Worm (Caenorhabditis elegans): ENCODE results near the gene sas-6.

The sas-6 gene

DNA sequence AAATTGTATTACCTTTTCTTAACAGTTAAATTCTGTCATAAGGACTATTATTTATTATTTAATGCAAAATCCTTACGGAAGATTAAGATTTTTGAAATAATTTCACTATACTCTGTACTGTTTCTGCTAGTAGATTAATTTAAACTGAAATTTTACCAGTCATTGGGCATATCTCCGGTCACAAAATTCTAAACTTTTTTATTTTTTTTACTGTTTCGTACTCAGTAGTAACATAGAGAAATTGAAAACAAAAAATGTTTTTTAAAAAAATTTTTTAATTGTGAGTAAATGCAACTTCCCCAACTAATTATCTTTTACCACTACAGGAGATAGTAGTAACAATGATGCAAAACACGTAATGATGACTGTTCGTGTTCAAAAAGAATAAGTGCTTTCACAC, 49.8 kb upstream of the sas-6 start:
- TF ChIP-seq snpc-4 (GFP tag; optimal IDR thresholded peaks at IDR 0.05) = no peak
- TF ChIP-seq snpc-4 (tag; optimal IDR thresholded peaks at IDR 0.05) = peak in 1 of 4 experiments; percentile 12
- TF ChIP-seq madf-6 (GFP tag; IDR thresholded peaks at IDR 0.05) = no peak
- peak; percentile 58; the same call in 1 of the 2 replicates for TF ChIP-seq attf-6 (GFP tag; IDR thresholded peaks at IDR 0.05)
- TF ChIP-seq hlh-12 (tag; optimal IDR thresholded peaks at IDR 0.05) = no peak
- no peak for TF ChIP-seq chd-7 (tag; optimal IDR thresholded peaks at IDR 0.05)

DNA sequence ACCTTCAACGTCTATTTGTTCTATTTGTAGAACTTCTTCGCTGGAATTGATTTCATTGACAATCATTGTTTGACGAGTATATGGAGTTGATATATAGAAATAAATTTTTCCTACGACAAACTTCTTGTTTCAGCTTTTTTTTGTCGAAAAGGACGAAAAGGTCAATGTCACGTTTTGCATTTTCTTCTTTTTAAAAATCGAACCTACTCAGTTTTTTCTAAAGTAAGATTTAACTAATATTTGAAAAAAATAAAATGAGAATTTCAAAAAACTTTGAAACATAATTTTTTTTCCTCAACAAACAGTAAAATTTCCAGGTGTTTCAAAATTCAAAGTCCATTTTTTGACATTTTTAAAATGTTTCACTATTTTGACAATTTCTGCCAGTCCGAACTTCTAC, 47.8 kb upstream of the sas-6 start, which contains the start of gene H08M01.1:
H08M01.1 (minus strand) TSS at position 101 of the 400 bp plus-strand sequence.
- TF ChIP-seq F39B2.1 (GFP tag; IDR thresholded peaks at IDR 0.05) = no peak
- TF ChIP-seq lir-1 (GFP tag; conservative IDR thresholded peaks at IDR 0.05) = no peak
- no peak for TF ChIP-seq zfh-2 (GFP tag; conservative IDR thresholded peaks at IDR 0.05)

DNA sequence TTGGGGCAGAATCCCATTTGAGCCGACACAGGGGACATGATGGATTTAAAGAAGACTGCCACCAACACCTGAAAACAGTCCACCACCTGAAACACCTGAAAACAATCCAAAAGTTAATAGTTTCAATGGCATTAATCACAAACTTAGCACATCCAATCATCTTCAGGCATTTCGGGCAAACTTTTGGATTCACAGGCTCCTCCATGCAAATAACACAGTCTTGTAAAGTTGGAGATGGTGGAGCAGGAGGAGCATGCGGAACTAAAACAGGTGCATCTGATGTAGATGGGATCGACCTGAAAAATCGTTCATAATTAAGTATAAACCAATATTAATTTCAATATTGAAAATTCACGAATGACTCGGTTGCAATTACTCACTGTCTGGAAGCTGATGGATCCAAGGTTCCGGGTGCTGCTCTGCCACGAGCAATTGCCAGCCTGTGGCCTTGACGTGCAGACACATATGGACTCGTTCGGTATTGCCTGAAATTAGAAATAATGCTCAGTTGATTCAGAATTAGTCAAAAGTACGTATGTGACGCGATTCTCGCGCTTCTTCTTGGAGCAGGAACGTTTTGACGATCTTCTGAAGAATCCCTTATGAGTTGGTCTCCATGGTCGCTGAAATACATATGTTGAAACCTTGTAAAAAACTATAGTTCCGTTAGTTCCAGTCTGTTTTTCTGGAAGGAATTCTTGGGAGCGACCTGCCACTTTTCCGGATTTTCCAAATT, 46.0 kb upstream of the sas-6 start:
- TF ChIP-seq lin-54 (GFP tag; optimal IDR thresholded peaks at IDR 0.05) = no peak
- no peak for TF ChIP-seq Y53F4B.3 (GFP tag; IDR thresholded peaks at IDR 0.05)
- no peak for TF ChIP-seq ekl-4 (GFP tag; IDR thresholded peaks at IDR 0.05)
- no peak for TF ChIP-seq rcor-1 (GFP tag; IDR thresholded peaks at IDR 0.05)
- no peak for TF ChIP-seq mel-28 (tag; optimal IDR thresholded peaks at IDR 0.05; ENCODE audit: borderline replicate concordance)
- TF ChIP-seq ama-1 (optimal IDR thresholded peaks at IDR 0.05) = no peak
- TF ChIP-seq ama-1 (GFP tag; optimal IDR thresholded peaks at IDR 0.05) = no peak

DNA sequence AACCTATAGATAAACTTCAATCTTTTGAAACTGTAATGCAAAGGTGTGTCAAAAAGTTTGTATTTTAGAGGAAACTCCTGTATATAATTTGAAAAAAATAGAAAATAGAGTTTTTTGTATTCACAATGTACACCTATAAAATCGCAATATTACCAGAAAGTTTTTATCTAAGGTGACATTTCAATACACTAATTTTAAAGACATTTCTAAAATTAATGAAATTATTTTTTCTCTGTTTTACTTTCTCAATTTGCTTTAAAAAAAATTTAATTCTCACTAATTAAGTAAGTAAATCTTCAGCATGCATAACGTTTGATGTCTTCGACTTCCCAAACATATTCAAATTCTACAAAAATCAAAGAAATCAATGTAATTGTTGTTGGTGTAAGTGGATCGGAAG, 39.1 kb upstream of the sas-6 start, which contains the start of gene rga-5:
rga-5 (plus strand) TSS at position 301 of the 400 bp plus-strand sequence.
- TF ChIP-seq ztf-28 (GFP tag; IDR thresholded peaks at IDR 0.05) (no peak), pbrm-1 (GFP tag; IDR thresholded peaks at IDR 0.05) (no peak), Y95B8A.8 (GFP tag; IDR thresholded peaks at IDR 0.05) (no peak), ztf-22 (GFP tag; optimal IDR thresholded peaks at IDR 0.05) (no peak), nfya-1 (tag; optimal IDR thresholded peaks at IDR 0.05; ENCODE audit: borderline replicate concordance, insufficient read depth) (no peak), attf-6 (GFP tag; IDR thresholded peaks at IDR 0.05) (no peak), mxl-1 (tag; optimal IDR thresholded peaks at IDR 0.05) (no peak), hsf-1 (GFP tag; IDR thresholded peaks at IDR 0.05) (no peak), F52B5.7 (tag; optimal IDR thresholded peaks at IDR 0.05) (no peak), B0019.2 (GFP tag; conservative IDR thresholded peaks at IDR 0.05) (no peak)

DNA sequence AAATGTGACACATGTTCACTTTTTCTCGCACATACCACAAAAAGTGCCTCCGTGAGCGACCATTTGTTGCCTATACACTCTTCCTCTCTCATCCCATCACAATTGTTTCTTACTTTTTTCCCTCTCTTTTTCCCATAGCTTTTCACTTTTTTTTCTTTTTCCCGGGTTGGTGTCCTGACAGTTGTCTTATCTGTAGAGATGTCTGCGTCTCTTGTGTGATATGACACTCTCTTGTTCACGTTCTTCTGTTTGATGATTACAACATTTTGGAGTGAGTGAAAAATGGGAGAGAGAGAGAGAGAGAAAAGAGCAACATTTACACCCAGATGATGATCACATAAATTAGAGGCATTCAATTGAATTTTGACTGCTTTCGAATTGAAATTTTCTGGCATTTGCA, 37.8 kb upstream of the sas-6 start:
- TF ChIP-seq F33H1.4 (GFP tag; IDR thresholded peaks at IDR 0.05) = no peak
- no peak for TF ChIP-seq ceh-27 (GFP tag; optimal IDR thresholded peaks at IDR 0.05)
- no peak for TF ChIP-seq nhr-179 (tag; optimal IDR thresholded peaks at IDR 0.05)
- TF ChIP-seq C17E4.6 (GFP tag; IDR thresholded peaks at IDR 0.05) = no peak
- TF ChIP-seq bed-1 (GFP tag; IDR thresholded peaks at IDR 0.05) = no peak
- no peak for TF ChIP-seq attf-3 (GFP tag; conservative IDR thresholded peaks at IDR 0.05)
- TF ChIP-seq snpc-1.1 (tag; optimal IDR thresholded peaks at IDR 0.05; ENCODE audit: insufficient read depth) = no peak
- TF ChIP-seq sea-2 (GFP tag; IDR thresholded peaks at IDR 0.05) = no peak
- TF ChIP-seq F23B12.7 (tag; optimal IDR thresholded peaks at IDR 0.05; ENCODE audit: insufficient read depth) = peak; percentile 22
- TF ChIP-seq egl-44 (GFP tag; IDR thresholded peaks at IDR 0.05) = no peak
- no peak for TF ChIP-seq ztf-26 (tag; optimal IDR thresholded peaks at IDR 0.05)
- TF ChIP-seq nhr-80 (tag; optimal IDR thresholded peaks at IDR 0.05) = peak; percentile 95
- TF ChIP-seq akir-1 (GFP tag; optimal IDR thresholded peaks at IDR 0.05) = no peak
- TF ChIP-seq dox-1 (GFP tag; IDR thresholded peaks at IDR 0.05) = no peak
- TF ChIP-seq B0019.2 (GFP tag; conservative IDR thresholded peaks at IDR 0.05) = no peak
- TF ChIP-seq mel-28 (tag; optimal IDR thresholded peaks at IDR 0.05; ENCODE audit: borderline replicate concordance) = no peak
- TF ChIP-seq nhr-90 (tag; optimal IDR thresholded peaks at IDR 0.05) = no peak
- TF ChIP-seq ZK185.1 (tag; optimal IDR thresholded peaks at IDR 0.05; ENCODE audit: poor library complexity, severe bottlenecking) = peak; percentile 7
- TF ChIP-seq ztf-6 (GFP tag; IDR thresholded peaks at IDR 0.05) = no peak

Data from whole organism, young adult.